Fruit fly (Drosophila melanogaster) whole organism, embryonic: ENCODE results near the gene GlcAT-P.

Experiments used
- Atf6 ChIP-seq: fragments of 200-800 bp; sonication (Bioruptor generic); IDR thresholded peaks from 2 replicates; pipeline ENCODE4 v1.3.6; 2022; ENCODE audit warnings: missing biosample characterization, missing genetic modification characterization
- CG10431 ChIP-seq: fragments of 200-800 bp; sonication (Bioruptor generic); optimal IDR thresholded peaks from 3 replicates; lab custom pipeline; 2018; ENCODE audit warnings: missing biosample characterization, mild to moderate bottlenecking, missing genetic modification characterization
- CG10462 ChIP-seq: fragments of 200-800 bp; sonication (Bioruptor generic); optimal IDR thresholded peaks from 2 replicates; lab custom pipeline; 2016; ENCODE audit warnings: missing biosample characterization, missing genetic modification characterization
- CG10543 ChIP-seq: fragments of 200-800 bp; sonication (Bioruptor generic); optimal IDR thresholded peaks from 3 replicates; lab custom pipeline; 2017; ENCODE audit warnings: missing biosample characterization, mild to moderate bottlenecking, missing genetic modification characterization, moderate library complexity
- CG11085 ChIP-seq: fragments of 200-800 bp; sonication (Bioruptor generic); IDR thresholded peaks from 2 replicates; pipeline ENCODE4 v1.3.6; 2022; ENCODE audit warnings: missing biosample characterization, missing genetic modification characterization
- CG11247 ChIP-seq: fragments of 200-800 bp; sonication (Bioruptor generic); IDR thresholded peaks from 2 replicates; pipeline ENCODE4 v1.3.6; 2022; ENCODE audit warnings: missing biosample characterization, missing genetic modification characterization
- CG1529 ChIP-seq: fragments of 200-800 bp; sonication (Bioruptor generic); optimal IDR thresholded peaks from 3 replicates; lab custom pipeline; 2018; ENCODE audit warnings: missing biosample characterization, missing genetic modification characterization
- CG1602 ChIP-seq: fragments of 200-800 bp; sonication (Bioruptor generic); optimal IDR thresholded peaks from 3 replicates; lab custom pipeline; 2016; ENCODE audit warnings: missing biosample characterization, missing genetic modification characterization
- CG17361 ChIP-seq: fragments of 200-800 bp; sonication (Bioruptor generic); IDR thresholded peaks from 3 replicates; pipeline ENCODE4 v1.3.6; 2022; ENCODE audit warnings: missing biosample characterization, missing genetic modification characterization
- CG17385 ChIP-seq: fragments of 200-800 bp; sonication (Bioruptor generic); optimal IDR thresholded peaks from 3 replicates; lab custom pipeline; 2018; ENCODE audit warnings: missing biosample characterization, mild to moderate bottlenecking, missing genetic modification characterization
- CG2712 ChIP-seq: fragments of 200-800 bp; optimal IDR thresholded peaks from 3 replicates; lab custom pipeline; 2019; ENCODE audit warnings: missing biosample characterization, mild to moderate bottlenecking, missing genetic modification characterization, moderate library complexity
- CG32767 ChIP-seq: fragments of 200-800 bp; sonication (Bioruptor generic); IDR thresholded peaks from 2 replicates; pipeline ENCODE4 v1.3.6; 2022; ENCODE audit warnings: missing biosample characterization, missing genetic modification characterization
- CG34376 ChIP-seq: fragments of 200-800 bp; sonication (Bioruptor generic); optimal IDR thresholded peaks from 2 replicates; lab custom pipeline; 2018; ENCODE audit warnings: missing biosample characterization, mild to moderate bottlenecking, missing genetic modification characterization
- CG4404 ChIP-seq: fragments of 200-800 bp; sonication (Bioruptor generic); IDR thresholded peaks from 2 replicates; pipeline ENCODE4 v1.3.6; 2022; ENCODE audit warnings: missing biosample characterization, missing genetic modification characterization
- CG4424 ChIP-seq: fragments of 200-800 bp; sonication (Bioruptor generic); optimal IDR thresholded peaks from 3 replicates; lab custom pipeline; 2016; ENCODE audit warnings: missing biosample characterization, missing genetic modification characterization
- CG4617 ChIP-seq: fragments of 200-800 bp; sonication (Bioruptor generic); optimal IDR thresholded peaks from 3 replicates; lab custom pipeline; 2016; ENCODE audit warnings: missing biosample characterization, missing genetic modification characterization, borderline replicate concordance
- CG6791 ChIP-seq: fragments of 200-800 bp; sonication (Bioruptor generic); IDR thresholded peaks from 3 replicates; pipeline ENCODE4 v1.3.6; 2022; ENCODE audit warnings: missing biosample characterization, missing genetic modification characterization; ENCODE audit not compliant: partially characterized antibody
- Dad ChIP-seq: fragments of 200-800 bp; sonication (Bioruptor generic); optimal IDR thresholded peaks from 3 replicates; lab custom pipeline; 2016; ENCODE audit warnings: missing biosample characterization, missing genetic modification characterization
- Doc2 ChIP-seq: fragments of 200-800 bp; sonication (Bioruptor generic); IDR thresholded peaks from 2 replicates; pipeline ENCODE4 v1.3.6; 2022; ENCODE audit warnings: missing biosample characterization, missing genetic modification characterization
- Doc3 ChIP-seq: fragments of 200-800 bp; sonication (Bioruptor generic); IDR thresholded peaks from 3 replicates; pipeline ENCODE4 v1.3.6; 2022; ENCODE audit warnings: missing biosample characterization, missing genetic modification characterization; ENCODE audit not compliant: partially characterized antibody
- E2f2 ChIP-seq: fragments of 200-800 bp; sonication (Bioruptor generic); IDR thresholded peaks from 2 replicates; pipeline ENCODE4 v1.3.6; 2022; ENCODE audit warnings: missing biosample characterization, missing genetic modification characterization
- Elba2 ChIP-seq: fragments of 200-800 bp; sonication (Bioruptor generic); optimal IDR thresholded peaks from 3 replicates; lab custom pipeline; 2016; ENCODE audit warnings: missing biosample characterization, missing genetic modification characterization
- HLH4C ChIP-seq: fragments of 200-800 bp; sonication (Bioruptor generic); IDR thresholded peaks from 3 replicates; pipeline ENCODE4 v1.3.6; 2022; ENCODE audit warnings: missing biosample characterization, missing genetic modification characterization; ENCODE audit not compliant: partially characterized antibody
- HmgZ ChIP-seq: fragments of 200-800 bp; sonication (Bioruptor generic); optimal IDR thresholded peaks from 2 replicates; lab custom pipeline; 2018; ENCODE audit warnings: missing biosample characterization, mild to moderate bottlenecking, missing genetic modification characterization
- Jarid2 ChIP-seq: fragments of 200-800 bp; sonication (Bioruptor generic); optimal IDR thresholded peaks from 3 replicates; lab custom pipeline; 2017; ENCODE audit warnings: mild to moderate bottlenecking, missing biosample characterization, missing genetic modification reagents, missing genetic modification characterization
- Lpt ChIP-seq: fragments of >200 bp; optimal IDR thresholded peaks from 2 replicates; lab custom pipeline; 2018; ENCODE audit warnings: missing biosample characterization, missing genetic modification characterization
- Mad ChIP-seq: fragments of 200-800 bp; sonication (Bioruptor generic); optimal IDR thresholded peaks from 2 replicates; lab custom pipeline; 2016; ENCODE audit warnings: missing biosample characterization, missing genetic modification characterization
- Mes4 ChIP-seq: fragments of 200-800 bp; sonication (Bioruptor generic); optimal IDR thresholded peaks from 2 replicates; lab custom pipeline; 2016; ENCODE audit warnings: missing biosample characterization, missing genetic modification characterization
- NC2β ChIP-seq: fragments of 200-800 bp; sonication (Bioruptor generic); optimal IDR thresholded peaks from 2 replicates; lab custom pipeline; 2016; ENCODE audit warnings: missing biosample characterization, missing genetic modification characterization
- NfI ChIP-seq: fragments of 200-800 bp; sonication (Bioruptor generic); optimal IDR thresholded peaks from 3 replicates; lab custom pipeline; 2018; ENCODE audit warnings: missing biosample characterization, mild to moderate bottlenecking, missing genetic modification characterization, moderate library complexity
- Pdp1 ChIP-seq, 2 experiments: fragments of 200-800 bp; sonication (Bioruptor generic); optimal IDR thresholded peaks; 3 replicates each; lab custom pipeline; 2016; ENCODE audit warnings: missing biosample characterization in 2 of 2, missing genetic modification characterization in 2 of 2, mild to moderate bottlenecking in 1 of 2, moderate library complexity in 1 of 2
- Ssrp ChIP-seq: fragments of 200-800 bp; sonication (Bioruptor generic); optimal IDR thresholded peaks from 2 replicates; lab custom pipeline; 2018; ENCODE audit warnings: missing biosample characterization, mild to moderate bottlenecking, missing genetic modification characterization, moderate library complexity
- Xrp1 ChIP-seq: fragments of 200-800 bp; sonication (Bioruptor generic); IDR thresholded peaks from 2 replicates; pipeline ENCODE4 v1.3.6; 2022; ENCODE audit warnings: missing biosample characterization, missing genetic modification characterization
- YL-1 ChIP-seq: fragments of 200-800 bp; sonication (Bioruptor generic); optimal IDR thresholded peaks from 3 replicates; lab custom pipeline; 2017; ENCODE audit warnings: missing biosample characterization, mild to moderate bottlenecking, missing genetic modification characterization
- ab ChIP-seq: fragments of 200-800 bp; sonication (Bioruptor generic); optimal IDR thresholded peaks from 2 replicates; lab custom pipeline; 2016; ENCODE audit warnings: missing biosample characterization, missing genetic modification characterization
- chif ChIP-seq, 2 experiments: fragments of 200-800 bp; sonication (Bioruptor generic); optimal IDR thresholded peaks; 3 replicates each; lab custom pipeline; 2016; ENCODE audit warnings: missing biosample characterization in 2 of 2, missing genetic modification characterization in 2 of 2
- dmrt99B ChIP-seq: fragments of 200-800 bp; sonication (Bioruptor generic); optimal IDR thresholded peaks from 2 replicates; lab custom pipeline; 2018; ENCODE audit warnings: missing biosample characterization, mild to moderate bottlenecking, missing genetic modification characterization, moderate library complexity
- ems ChIP-seq: fragments of 200-800 bp; sonication (Bioruptor generic); optimal IDR thresholded peaks from 3 replicates; lab custom pipeline; 2016; ENCODE audit warnings: missing biosample characterization, missing genetic modification characterization
- ftz-f1 ChIP-seq: fragments of 200-800 bp; sonication (Bioruptor generic); optimal IDR thresholded peaks from 2 replicates; lab custom pipeline; 2016; ENCODE audit warnings: missing biosample characterization, missing genetic modification characterization
- gfzf ChIP-seq: fragments of 200-800 bp; sonication (Bioruptor generic); optimal IDR thresholded peaks from 2 replicates; lab custom pipeline; 2016; ENCODE audit warnings: missing biosample characterization, mild to moderate bottlenecking, missing genetic modification characterization, moderate library complexity
- insv ChIP-seq, 2 experiments: fragments of 200-800 bp; sonication (Bioruptor generic); optimal IDR thresholded peaks; 3 replicates each; lab custom pipeline; 2016 to 2018; ENCODE audit warnings: missing biosample characterization in 2 of 2, missing genetic modification characterization in 2 of 2
- inv ChIP-seq: fragments of 200-800 bp; sonication (Bioruptor generic); IDR thresholded peaks from 2 replicates; pipeline ENCODE4 v1.3.6; 2022; ENCODE audit warnings: missing biosample characterization, missing genetic modification characterization; ENCODE audit not compliant: partially characterized antibody
- lbe ChIP-seq: fragments of 200-800 bp; sonication (Bioruptor generic); optimal IDR thresholded peaks from 2 replicates; lab custom pipeline; 2016; ENCODE audit warnings: missing biosample characterization, mild to moderate bottlenecking, missing genetic modification characterization
- mam ChIP-seq: fragments of 200-800 bp; sonication (Bioruptor generic); optimal IDR thresholded peaks from 3 replicates; lab custom pipeline; 2016; ENCODE audit warnings: missing biosample characterization, missing genetic modification characterization
- peb ChIP-seq: fragments of 200-800 bp; sonication (Bioruptor generic); IDR thresholded peaks from 2 replicates; pipeline ENCODE4 v1.3.6; 2022; ENCODE audit warnings: missing biosample characterization, missing genetic modification characterization
- pum ChIP-seq: fragments of 200-800 bp; sonication (Bioruptor generic); optimal IDR thresholded peaks from 2 replicates; lab custom pipeline; 2016; ENCODE audit warnings: missing biosample characterization, missing genetic modification characterization
- run ChIP-seq: fragments of 200-800 bp; sonication (Bioruptor generic); optimal IDR thresholded peaks from 3 replicates; lab custom pipeline; 2018; ENCODE audit warnings: missing biosample characterization, mild to moderate bottlenecking, missing genetic modification characterization
- shn ChIP-seq: fragments of 200-800 bp; sonication (Bioruptor generic); optimal IDR thresholded peaks from 3 replicates; lab custom pipeline; 2016; ENCODE audit warnings: missing biosample characterization, missing genetic modification characterization
- stwl ChIP-seq: fragments of 200-800 bp; sonication (Bioruptor generic); optimal IDR thresholded peaks from 3 replicates; lab custom pipeline; 2018; ENCODE audit warnings: missing biosample characterization, mild to moderate bottlenecking, missing genetic modification characterization, moderate library complexity
- unpg ChIP-seq: fragments of 200-800 bp; sonication (Bioruptor generic); optimal IDR thresholded peaks from 3 replicates; lab custom pipeline; 2018; ENCODE audit warnings: missing biosample characterization, mild to moderate bottlenecking, missing genetic modification characterization, moderate library complexity
- zen ChIP-seq: fragments of 200-800 bp; sonication (Bioruptor generic); optimal IDR thresholded peaks from 3 replicates; lab custom pipeline; 2018; ENCODE audit warnings: missing biosample characterization, mild to moderate bottlenecking, missing genetic modification characterization, moderate library complexity

GlcAT-P gene

DNA sequence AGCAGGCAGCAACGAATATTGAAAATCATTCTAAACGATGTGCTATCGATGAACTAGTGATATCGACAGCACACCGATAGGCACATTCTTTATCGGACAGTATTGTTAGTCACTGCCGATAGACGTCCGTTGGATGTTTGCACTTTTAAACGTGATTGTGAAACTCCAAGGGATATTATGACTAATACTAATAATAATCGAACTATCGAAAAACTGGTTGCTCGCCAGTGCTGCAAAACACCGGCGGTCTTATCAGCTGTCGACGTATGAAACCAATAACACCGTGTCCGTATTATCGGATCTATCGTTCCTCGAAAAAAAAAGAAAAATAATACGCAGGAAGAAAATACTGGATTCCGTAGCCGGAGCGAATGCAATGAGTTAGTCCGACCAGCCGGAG is 13.2 kb upstream of the GlcAT-P start, which contains the start of the genes Ube3a and CG7600 (continued):
- TF ChIP-seq Xrp1 (GFP tag; lab: Robert Waterston, UW) (peak; percentile 51; the same call in 1 of the 2 replicates), Ssrp (tag; lab: Kevin White, UChicago) (no peak), Pdp1 (GFP tag; optimal IDR thresholded peaks at IDR 0.05; lab: Kevin White, UChicago) (peak in 1 of 2 experiments; percentile 83), unpg (peak; percentile 37), CG17385 (GFP tag; lab: Kevin White, UChicago) (peak; percentile 20), shn (peak; percentile 34), ftz-f1 (peak; percentile 33), NC2β (GFP tag; lab: Kevin White, UChicago) (peak; percentile 65), mam (peak; percentile 45), zen (peak; percentile 54), CG6791 (GFP tag; lab: Robert Waterston, UW) (peak; percentile 100), pum (no peak), CG4404 (GFP tag; lab: Robert Waterston, UW) (no peak), dmrt99B (tag; lab: Kevin White, UChicago) (no peak), gfzf (GFP tag; lab: Kevin White, UChicago) (peak; percentile 52), lbe (GFP tag; lab: Kevin White, UChicago) (peak; percentile 81), CG1529 (GFP tag; lab: Kevin White, UChicago) (no peak), peb (no peak), inv (peak; percentile 97), CG34376 (GFP tag; lab: Kevin White, UChicago) (peak; percentile 73), CG11247 (GFP tag; lab: Robert Waterston, UW) (peak; percentile 20; the same call in 1 of the 2 replicates), HLH4C (GFP tag; lab: Robert Waterston, UW) (peak; percentile 100), stwl (tag; lab: Kevin White, UChicago) (peak; percentile 99), CG11085 (no peak; the same call in 1 of the 2 replicates), Mad (GFP tag; lab: Kevin White, UChicago) (no peak), HmgZ (tag; lab: Kevin White, UChicago) (peak; percentile 94), CG17361 (GFP tag; lab: Robert Waterston, UW) (0 out of 3 replicates have a peak, but pooled peaks have one; percentile 41), ems (peak; percentile 48), CG10462 (no peak), CG4617 (GFP tag; lab: Kevin White, UChicago) (peak; percentile 52), insv (GFP tag; optimal IDR thresholded peaks at IDR 0.05; lab: Kevin White, UChicago) (peak in 1 of 2 experiments; percentile 73), NfI (peak; percentile 48), CG1602 (peak; percentile 6), ab (GFP tag; lab: Kevin White, UChicago) (no peak), Atf6 (GFP tag; lab: Robert Waterston, UW) (peak; percentile 36; the same call in 1 of the 2 replicates), Lpt (GFP tag; lab: Kevin White, UChicago) (no peak), Elba2 (GFP tag; lab: Kevin White, UChicago) (peak; percentile 60), CG10431 (GFP tag; lab: Kevin White, UChicago) (no peak), E2f2 (GFP tag; lab: Robert Waterston, UW) (peak; percentile 67), YL-1 (GFP tag; lab: Kevin White, UChicago) (peak; percentile 86), CG32767 (GFP tag; lab: Robert Waterston, UW) (no peak), CG2712 (tag; lab: Kevin White, UChicago) (peak; percentile 66), CG10543 (GFP tag; lab: Kevin White, UChicago) (peak; percentile 53), Dad (peak; percentile 11), Mes4 (GFP tag; lab: Kevin White, UChicago) (peak; percentile 53), CG4424 (peak; percentile 68), chif (GFP tag; optimal IDR thresholded peaks at IDR 0.05; lab: Kevin White, UChicago) (peak; percentile 24 to 27), Jarid2 (GFP tag; lab: Kevin White, UChicago) (no peak), Doc3 (GFP tag; lab: Robert Waterston, UW) (peak; percentile 99), run (peak; percentile 2), Doc2 (GFP tag; lab: Robert Waterston, UW) (no peak)
